Worm (Caenorhabditis elegans): ENCODE results near the gene glb-19.

DNA sequence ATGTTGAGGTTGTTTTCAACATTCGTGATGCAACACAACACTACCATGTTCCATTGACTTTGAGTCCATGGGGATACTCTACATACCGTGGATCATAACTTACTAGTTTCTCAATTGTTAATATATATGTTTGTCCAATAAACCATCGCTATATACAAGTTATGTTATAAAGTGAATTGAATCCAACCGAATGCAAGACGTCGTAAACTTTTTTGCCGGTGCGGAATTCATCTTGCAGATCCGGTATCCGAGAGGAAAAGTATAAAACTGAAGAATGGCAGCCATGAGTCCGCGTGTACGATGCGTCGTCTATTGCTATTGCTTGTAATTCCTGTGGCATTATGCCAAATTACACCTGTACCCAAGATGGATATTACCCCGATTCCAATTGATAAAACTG lies 45.7 kb downstream of the glb-19 start, which contains the start of gene R09H10.6:
- no peak for TF ChIP-seq ama-1 (optimal IDR thresholded peaks at IDR 0.05)
- no peak for TF ChIP-seq sdc-2 (tag; optimal IDR thresholded peaks at IDR 0.05)
- no peak for TF ChIP-seq pqm-1 (tag; optimal IDR thresholded peaks at IDR 0.05)
- TF ChIP-seq ceh-9 (tag; optimal IDR thresholded peaks at IDR 0.05), result no peak
- TF ChIP-seq fkh-10 (GFP tag; optimal IDR thresholded peaks at IDR 0.05), result no peak

Measured in whole organism, late embryonic.